Worm (Caenorhabditis elegans) whole organism, early embryonic: ENCODE results near the gene F55E10.4.

Experiments used
- B0310.2 ChIP-seq: sonication (generic microtip); optimal IDR thresholded peaks from 2 replicates; lab custom pipeline; 2016; ENCODE audit warnings: mild to moderate bottlenecking, missing genetic modification characterization, missing compliant biosample characterization
- aly-1 ChIP-seq: sonication (generic microtip); optimal IDR thresholded peaks from 2 replicates; lab custom pipeline; 2016; ENCODE audit warnings: missing genetic modification characterization, missing compliant biosample characterization
- ama-1 ChIP-seq: fragments of 150-350 bp; optimal IDR thresholded peaks from 2 replicates; lab custom pipeline; 2014
- ceh-13 ChIP-seq: fragments of 200-800 bp; sonication (Bioruptor generic); optimal IDR thresholded peaks from 2 replicates; lab custom pipeline; 2018; ENCODE audit warnings: mild to moderate bottlenecking, missing genetic modification characterization, missing compliant biosample characterization
- ets-7 ChIP-seq: sonication (generic microtip); optimal IDR thresholded peaks from 2 replicates; lab custom pipeline; 2016; ENCODE audit warnings: missing genotype, missing genetic modification characterization, missing compliant biosample characterization
- flt-1 ChIP-seq: fragments of 200-800 bp; sonication (Bioruptor generic); IDR thresholded peaks from 2 replicates; pipeline ENCODE4 v1.3.6; 2022; ENCODE audit warnings: missing genetic modification characterization, missing compliant biosample characterization
- hmbx-1 ChIP-seq: sonication (generic microtip); optimal IDR thresholded peaks from 2 replicates; lab custom pipeline; 2016; ENCODE audit warnings: mild to moderate bottlenecking, missing genetic modification characterization, missing compliant biosample characterization
- hnd-1 ChIP-seq: sonication (generic microtip); optimal IDR thresholded peaks from 2 replicates; lab custom pipeline; 2016; ENCODE audit warnings: missing genetic modification characterization, missing compliant biosample characterization
- pes-1 ChIP-seq: fragments of 200-800 bp; sonication (Bioruptor generic); IDR thresholded peaks from 2 replicates; pipeline ENCODE4 v1.3.6; 2022; ENCODE audit warnings: missing genetic modification reagents, missing genetic modification characterization, missing compliant biosample characterization
- scrt-1 ChIP-seq: fragments of 200-800 bp; sonication (Bioruptor generic); IDR thresholded peaks from 2 replicates; pipeline ENCODE4 v1.3.6; 2022; ENCODE audit warnings: missing genetic modification characterization, missing compliant biosample characterization
- sea-1 ChIP-seq: fragments of 200-800 bp; sonication (Bioruptor generic); conservative IDR thresholded peaks from 2 replicates; pipeline ENCODE4 v1.3.6; 2022; ENCODE audit warnings: missing genetic modification characterization, missing compliant biosample characterization
- tbx-11 ChIP-seq: fragments of 200-800 bp; sonication (Bioruptor generic); IDR thresholded peaks from 2 replicates; pipeline ENCODE4 v1.3.6; 2022; ENCODE audit warnings: missing genetic modification characterization, missing compliant biosample characterization
- tbx-37 ChIP-seq: fragments of 200-800 bp; sonication (Bioruptor generic); conservative IDR thresholded peaks from 2 replicates; pipeline ENCODE4 v1.3.6; 2022; ENCODE audit warnings: missing genetic modification reagents, missing genetic modification characterization, missing compliant biosample characterization
- tra-4 ChIP-seq: sonication (generic microtip); optimal IDR thresholded peaks from 2 replicates; lab custom pipeline; 2017; ENCODE audit warnings: missing genetic modification characterization, missing compliant biosample characterization

DNA sequence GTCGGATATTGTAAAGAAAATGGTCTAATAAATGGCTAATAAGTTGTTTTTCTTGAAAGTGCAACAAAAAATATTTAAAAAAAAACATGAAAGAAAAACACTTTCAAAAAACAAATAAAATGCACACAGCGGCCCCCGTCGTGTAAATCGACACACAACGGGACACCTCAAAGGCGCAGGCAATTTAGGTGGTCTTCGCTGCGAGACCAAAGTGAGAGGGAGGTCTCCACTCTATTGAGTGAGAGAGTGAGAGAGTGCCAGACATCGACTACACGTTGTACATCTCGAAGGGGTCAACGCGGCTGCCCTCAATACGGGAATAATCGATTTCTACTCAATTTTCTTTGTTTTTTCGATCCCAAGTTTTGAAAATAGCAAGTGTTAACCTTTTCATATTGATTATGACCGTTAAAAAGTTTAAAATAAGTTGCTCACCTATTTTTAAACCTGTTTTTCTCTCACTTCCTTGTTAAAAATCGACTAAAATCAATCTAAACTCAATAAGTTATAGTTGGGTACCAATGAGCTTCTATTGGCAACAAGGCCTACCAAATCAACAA is 40.9 kb downstream of the F55E10.4 start, which contains the start of gene sec-16A.2:
- TF ChIP-seq ama-1 (lab: Kevin White, UChicago) (no peak), pes-1 (GFP tag; lab: Robert Waterston, UW) (no peak), tra-4 (tag; lab: Kevin White, UChicago) (no peak), hnd-1 (no peak), flt-1 (0 out of 2 replicates have a peak, but pooled peaks have one; percentile 2), sea-1 (no peak), tbx-11 (no peak), scrt-1 (no peak), tbx-37 (GFP tag; lab: Robert Waterston, UW) (no peak; the same call in 1 of the 2 replicates), B0310.2 (tag; lab: Kevin White, UChicago) (no peak), aly-1 (tag; lab: Kevin White, UChicago) (no peak), ets-7 (tag; lab: Kevin White, UChicago) (no peak), hmbx-1 (tag; lab: Kevin White, UChicago) (no peak), ceh-13 (GFP tag; lab: Kevin White, UChicago) (no peak)
